Fruit fly (Drosophila melanogaster): Measurements from ENCODE around the gene CG3719.

The CG3719 gene

DNA sequence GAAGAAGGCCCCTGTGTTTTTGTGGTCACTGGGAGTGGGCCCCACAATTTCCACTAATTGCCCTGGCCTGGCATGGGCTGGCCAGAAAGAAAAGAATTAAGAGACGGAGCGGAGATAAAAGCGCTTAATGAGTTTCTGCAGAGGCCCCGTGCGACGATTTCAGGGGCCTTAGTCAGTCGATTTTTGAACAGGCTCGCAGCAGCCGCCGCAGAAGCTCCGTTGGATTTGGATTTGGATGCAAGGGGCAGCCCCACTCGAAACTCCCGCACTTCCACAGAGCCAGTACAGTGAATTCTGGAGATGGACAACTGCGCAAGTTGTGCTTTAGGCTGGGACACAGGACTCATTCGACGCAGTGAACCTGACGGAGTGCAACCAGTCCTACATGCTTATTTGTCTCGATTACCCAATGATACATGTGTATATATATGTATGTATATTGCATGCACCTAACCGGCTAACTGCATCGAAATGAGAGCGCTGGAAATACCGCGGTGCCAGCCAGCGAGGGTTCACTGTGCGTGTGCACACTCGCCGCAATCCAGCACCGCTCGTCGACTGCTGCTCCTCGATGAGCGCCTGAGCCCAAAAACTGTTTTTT, 18.3 kb upstream of the CG3719 start (continued):
- TF ChIP-seq CG17361 (GFP tag; IDR thresholded peaks at IDR 0.05) = peak; percentile 56; the same call in 2 of the 3 replicates
- TF ChIP-seq CG10959 (GFP tag; IDR thresholded peaks at IDR 0.05) = no peak
- no peak for TF ChIP-seq pita (GFP tag; optimal IDR thresholded peaks at IDR 0.05)
- TF ChIP-seq CG7963 (GFP tag; IDR thresholded peaks at IDR 0.05; ENCODE audit: partially characterized antibody) = no peak
- TF ChIP-seq hb (GFP tag; IDR thresholded peaks at IDR 0.05; ENCODE audit: partially characterized antibody) = no peak
- no peak for TF ChIP-seq MESR4 (GFP tag; optimal IDR thresholded peaks at IDR 0.05)
- TF ChIP-seq Hr39 (optimal IDR thresholded peaks at IDR 0.05) = no peak
- no peak for TF ChIP-seq ash1 (GFP tag; optimal IDR thresholded peaks at IDR 0.05)
- TF ChIP-seq CG17186 (GFP tag; optimal IDR thresholded peaks at IDR 0.05) = no peak
- peak; percentile 78; the same call in 1 of the 3 replicates for TF ChIP-seq CG11093 (GFP tag; IDR thresholded peaks at IDR 0.05)
- no peak for TF ChIP-seq Dip2 (GFP tag; IDR thresholded peaks at IDR 0.05)
- TF ChIP-seq hbn (GFP tag; IDR thresholded peaks at IDR 0.05; ENCODE audit: partially characterized antibody) = no peak
- peak; percentile 21 for TF ChIP-seq ab (GFP tag; optimal IDR thresholded peaks at IDR 0.05)
- no peak for TF ChIP-seq br (optimal IDR thresholded peaks at IDR 0.05)
- TF ChIP-seq CG14710 (tag; optimal IDR thresholded peaks at IDR 0.05) = peak; percentile 20
- TF ChIP-seq gcm (GFP tag; optimal IDR thresholded peaks at IDR 0.05) = peak; percentile 2
- no peak for TF ChIP-seq yki (optimal IDR thresholded peaks at IDR 0.05)
- peak; percentile 59 for TF ChIP-seq CoRest (tag; optimal IDR thresholded peaks at IDR 0.05)
- TF ChIP-seq aop (GFP tag; IDR thresholded peaks at IDR 0.05) = no peak
- TF ChIP-seq Scr (GFP tag; IDR thresholded peaks at IDR 0.05; ENCODE audit: partially characterized antibody) = no peak
- TF ChIP-seq CG7357 (GFP tag; IDR thresholded peaks at IDR 0.05) = peak; percentile 74; the same call in 2 of the 3 replicates
- TF ChIP-seq org-1 (GFP tag; optimal IDR thresholded peaks at IDR 0.05) = peak; percentile 61
- TF ChIP-seq CG17829 (tag; optimal IDR thresholded peaks at IDR 0.05) = peak; percentile 36
- TF ChIP-seq CTCF (GFP tag; optimal IDR thresholded peaks at IDR 0.05) = no peak
- TF ChIP-seq CG17359 (tag; optimal IDR thresholded peaks at IDR 0.05) = peak; percentile 65
- TF ChIP-seq kni (GFP tag; optimal IDR thresholded peaks at IDR 0.05) = no peak
- no peak for TF ChIP-seq HLH4C (GFP tag; IDR thresholded peaks at IDR 0.05; ENCODE audit: partially characterized antibody)
- TF ChIP-seq CG32532 (GFP tag; IDR thresholded peaks at IDR 0.05) = peak; percentile 58
- peak; percentile 62; the same call in 2 of the 3 replicates for TF ChIP-seq otp (GFP tag; IDR thresholded peaks at IDR 0.05)
- TF ChIP-seq CG1603 (tag; optimal IDR thresholded peaks at IDR 0.05) = peak; percentile 81
- 0 out of 2 replicates have a peak, but pooled peaks have one; percentile 44 for TF ChIP-seq CG14667 (GFP tag; IDR thresholded peaks at IDR 0.05)
- TF ChIP-seq CG2199 (GFP tag; IDR thresholded peaks at IDR 0.05) = no peak
- peak; percentile 73 for TF ChIP-seq mam (GFP tag; optimal IDR thresholded peaks at IDR 0.05)
- peak; percentile 72 for TF ChIP-seq CG18599 (GFP tag; optimal IDR thresholded peaks at IDR 0.05)
- peak; percentile 10 for TF ChIP-seq CG13624 (GFP tag; optimal IDR thresholded peaks at IDR 0.05)
- peak; percentile 49 for TF ChIP-seq tap (tag; optimal IDR thresholded peaks at IDR 0.05)
- TF ChIP-seq lola (GFP tag; optimal IDR thresholded peaks at IDR 0.05) = peak in 1 of 3 experiments; percentile 38
- TF ChIP-seq sd (tag; optimal IDR thresholded peaks at IDR 0.05) = no peak
- no peak for TF ChIP-seq CG12744 (GFP tag; optimal IDR thresholded peaks at IDR 0.05)
- peak; percentile 63 for TF ChIP-seq CG12155 (GFP tag; optimal IDR thresholded peaks at IDR 0.05)
- peak; percentile 34 for TF ChIP-seq tx (GFP tag; optimal IDR thresholded peaks at IDR 0.05)
- TF ChIP-seq CG9215 (GFP tag; IDR thresholded peaks at IDR 0.05) = peak; percentile 74
- TF ChIP-seq Blimp-1 (GFP tag; optimal IDR thresholded peaks at IDR 0.05) = no peak
- TF ChIP-seq Hey (tag; optimal IDR thresholded peaks at IDR 0.05) = no peak
- TF ChIP-seq fd3F (GFP tag; optimal IDR thresholded peaks at IDR 0.05) = peak; percentile 52
- peak; percentile 57; the same call in 1 of the 2 replicates for TF ChIP-seq CG31224 (GFP tag; IDR thresholded peaks at IDR 0.05)
- 0 out of 2 replicates have a peak, but pooled peaks have one; percentile 44 for TF ChIP-seq CG11085 (GFP tag; IDR thresholded peaks at IDR 0.05)
- peak; percentile 55 for TF ChIP-seq CG1602 (GFP tag; optimal IDR thresholded peaks at IDR 0.05)
- peak; percentile 53 for TF ChIP-seq CG8944 (GFP tag; optimal IDR thresholded peaks at IDR 0.05)
- TF ChIP-seq Hmr (GFP tag; optimal IDR thresholded peaks at IDR 0.05) = peak; percentile 71
- peak; percentile 63; the same call in 1 of the 2 replicates for TF ChIP-seq CG32767 (GFP tag; IDR thresholded peaks at IDR 0.05)

All from whole organism, embryonic.